Fruit fly (Drosophila melanogaster): Measurements from ENCODE around the gene loj.

The loj gene

dm6 chr3L:6097270-6097669, 2.5 kb downstream of the loj start, which contains the start of gene Ets65A:
Gene Ets65A (plus strand): TSS chr3L:6097617.
- peak; percentile 53 for TF ChIP-seq CG7368 (GFP tag; optimal IDR thresholded peaks at IDR 0.05)
- no peak for TF ChIP-seq esn (GFP tag; optimal IDR thresholded peaks at IDR 0.05)

dm6 chr3L:6103658-6104057, 8.9 kb downstream of the loj start:
- TF ChIP-seq svp (GFP tag), result no peak
- TF ChIP-seq CG8319 (GFP tag; optimal IDR thresholded peaks at IDR 0.05), result no peak
- TF ChIP-seq Hr39 (GFP tag; optimal IDR thresholded peaks at IDR 0.05), result no peak
- no peak for TF ChIP-seq net (GFP tag; optimal IDR thresholded peaks at IDR 0.05)
- TF ChIP-seq fkh (GFP tag; optimal IDR thresholded peaks at IDR 0.05), result no peak
- TF ChIP-seq OdsH (GFP tag; optimal IDR thresholded peaks at IDR 0.05), result no peak
- TF ChIP-seq CG6808 (GFP tag; optimal IDR thresholded peaks at IDR 0.05), result no peak
- TF ChIP-seq CG11902 (GFP tag; optimal IDR thresholded peaks at IDR 0.05), result no peak
- TF ChIP-seq fd59A (GFP tag; optimal IDR thresholded peaks at IDR 0.05), result no peak
- TF ChIP-seq fd85E (GFP tag; optimal IDR thresholded peaks at IDR 0.05), result no peak
- no peak for TF ChIP-seq salr (GFP tag; optimal IDR thresholded peaks at IDR 0.05)
- TF ChIP-seq ss (GFP tag; optimal IDR thresholded peaks at IDR 0.05), result no peak
- TF ChIP-seq Sox15 (GFP tag; optimal IDR thresholded peaks at IDR 0.05), result no peak
- no peak for TF ChIP-seq esn (GFP tag; optimal IDR thresholded peaks at IDR 0.05)
- no peak for TF ChIP-seq Smox (GFP tag; optimal IDR thresholded peaks at IDR 0.05)
- no peak for TF ChIP-seq Eip78C (GFP tag)
- no peak for TF ChIP-seq CG7368 (GFP tag; optimal IDR thresholded peaks at IDR 0.05)
- TF ChIP-seq Ets96B (tag; optimal IDR thresholded peaks at IDR 0.05), result no peak
- TF ChIP-seq spab (GFP tag; optimal IDR thresholded peaks at IDR 0.05), result no peak

DNA sequence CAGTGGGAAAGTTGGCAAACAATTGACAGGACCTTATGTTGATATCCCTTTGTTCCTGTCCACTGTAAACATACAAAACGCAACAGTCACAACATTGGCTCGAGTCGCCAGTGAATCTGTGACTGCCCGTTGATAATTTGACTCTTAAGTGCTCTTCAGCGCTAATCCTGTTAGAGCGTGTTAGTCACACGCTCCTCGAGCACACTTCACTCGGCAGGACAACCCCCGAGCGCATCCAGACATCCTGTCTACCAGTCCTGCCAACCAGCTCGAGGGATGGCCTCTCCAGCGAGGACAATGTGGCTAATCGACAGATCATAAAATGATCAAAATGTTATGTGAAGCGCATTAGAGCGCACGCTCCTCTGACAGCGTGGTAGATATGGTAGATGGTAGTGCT, 9.8 kb downstream of the loj start:
- TF ChIP-seq acj6 (GFP tag; optimal IDR thresholded peaks at IDR 0.05), result no peak
- TF ChIP-seq Hr4 (GFP tag; optimal IDR thresholded peaks at IDR 0.05), result no peak
- TF ChIP-seq achi (GFP tag; optimal IDR thresholded peaks at IDR 0.05), result no peak
- TF ChIP-seq spab (GFP tag; optimal IDR thresholded peaks at IDR 0.05), result no peak
- TF ChIP-seq CG31627 (GFP tag; optimal IDR thresholded peaks at IDR 0.05), result no peak
- no peak for TF ChIP-seq vri (GFP tag; optimal IDR thresholded peaks at IDR 0.05)
- no peak for TF ChIP-seq CG10631 (GFP tag; optimal IDR thresholded peaks at IDR 0.05)
- no peak for TF ChIP-seq CG6792 (GFP tag; optimal IDR thresholded peaks at IDR 0.05)

DNA sequence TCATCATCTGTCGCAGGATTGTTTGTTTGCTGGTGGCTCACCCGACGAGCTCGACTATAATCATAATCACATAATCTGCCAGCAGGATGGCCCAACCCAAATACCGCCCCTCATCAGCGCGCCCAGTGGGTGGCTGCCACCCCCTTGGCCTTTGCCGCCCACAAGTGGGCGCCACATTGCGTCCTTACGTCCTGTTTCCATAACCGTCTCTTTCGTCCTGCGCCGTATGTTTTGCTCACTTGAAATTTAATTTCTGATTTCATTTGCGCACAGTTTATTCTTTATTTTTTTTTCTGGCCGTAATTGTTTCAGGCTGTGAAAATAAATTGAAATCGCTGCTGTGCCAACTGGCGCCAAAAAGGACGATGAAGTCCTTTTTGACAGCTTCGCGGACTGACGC, 10.6 kb downstream of the loj start:
- TF ChIP-seq Smox (GFP tag; optimal IDR thresholded peaks at IDR 0.05) (no peak), dsx (GFP tag; optimal IDR thresholded peaks at IDR 0.05; ENCODE audit: poor library complexity, severe bottlenecking) (no peak), CG8632 (GFP tag; optimal IDR thresholded peaks at IDR 0.05) (no peak), CG11902 (GFP tag; optimal IDR thresholded peaks at IDR 0.05) (no peak), svp (GFP tag) (no peak), CG1621 (tag; optimal IDR thresholded peaks at IDR 0.05) (no peak), CG10631 (GFP tag; optimal IDR thresholded peaks at IDR 0.05) (no peak), Blimp-1 (GFP tag; optimal IDR thresholded peaks at IDR 0.05) (no peak), Sox15 (GFP tag; optimal IDR thresholded peaks at IDR 0.05) (no peak), CG6792 (GFP tag; optimal IDR thresholded peaks at IDR 0.05) (no peak), ss (GFP tag; optimal IDR thresholded peaks at IDR 0.05) (no peak), esn (GFP tag; optimal IDR thresholded peaks at IDR 0.05) (no peak), CG3919 (GFP tag; optimal IDR thresholded peaks at IDR 0.05) (no peak)

dm6 chr3L:6106717-6107116, 11.9 kb downstream of the loj start:
- TF ChIP-seq CG15336 (GFP tag; IDR thresholded peaks at IDR 0.05) (no peak), Hr4 (GFP tag; optimal IDR thresholded peaks at IDR 0.05) (no peak), CG11762 (GFP tag; optimal IDR thresholded peaks at IDR 0.05; ENCODE audit: insufficient read depth) (no peak), fkh (GFP tag; optimal IDR thresholded peaks at IDR 0.05) (peak; percentile 49), CG32006 (GFP tag; optimal IDR thresholded peaks at IDR 0.05) (no peak)
